Worm (Caenorhabditis elegans): ENCODE results near the gene F17E9.4.

Gene F17E9.4

ce11 chrIV:8312105-8312504, 36.1 kb upstream of the F17E9.4 start:
- TF ChIP-seq unc-39 (tag; optimal IDR thresholded peaks at IDR 0.05) (no peak), lsy-2 (tag; optimal IDR thresholded peaks at IDR 0.05) (no peak), flh-1 (GFP tag; optimal IDR thresholded peaks at IDR 0.05) (no peak), nhr-12 (tag; optimal IDR thresholded peaks at IDR 0.05) (no peak), mab-5 (tag; optimal IDR thresholded peaks at IDR 0.05) (no peak), unc-62 (GFP tag; optimal IDR thresholded peaks at IDR 0.05) (no peak), M03D4.4 (tag; optimal IDR thresholded peaks at IDR 0.05) (no peak), blmp-1 (tag; optimal IDR thresholded peaks at IDR 0.05) (no peak), sem-2 (GFP tag; optimal IDR thresholded peaks at IDR 0.05) (no peak), nhr-237 (tag; optimal IDR thresholded peaks at IDR 0.05) (no peak), ceh-43 (GFP tag; optimal IDR thresholded peaks at IDR 0.05) (no peak), lin-13 (tag; optimal IDR thresholded peaks at IDR 0.05) (no peak), nhr-76 (tag; optimal IDR thresholded peaks at IDR 0.05) (no peak), bed-3 (GFP tag; optimal IDR thresholded peaks at IDR 0.05) (no peak)

DNA sequence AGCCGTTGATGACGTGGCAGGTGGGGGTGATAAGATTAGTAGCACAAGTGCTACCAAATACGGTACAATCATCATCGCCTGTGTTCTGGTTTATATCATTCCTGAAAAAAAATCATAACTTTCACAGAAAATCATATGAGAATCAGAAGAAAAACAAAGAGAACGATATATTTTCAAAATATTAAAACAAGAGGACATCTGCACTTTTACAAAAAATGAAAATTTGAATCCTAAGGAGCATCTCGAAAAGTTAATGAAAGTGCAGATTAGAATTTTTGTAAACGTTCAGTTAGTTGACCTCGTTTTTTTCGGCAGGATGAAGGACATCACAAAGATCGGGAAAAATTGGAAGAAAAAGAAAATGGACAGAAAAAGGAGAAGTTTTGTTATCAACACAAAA, 35.3 kb upstream of the F17E9.4 start, which contains the start of gene F35H10.10:
Gene F35H10.10, minus strand, starts transcription at position 101 of the 400 bp plus-strand sequence.
- TF ChIP-seq tbx-8 (GFP tag; optimal IDR thresholded peaks at IDR 0.05), result no peak
- no peak for TF ChIP-seq mab-5 (tag; optimal IDR thresholded peaks at IDR 0.05)
- no peak for TF ChIP-seq snpc-4 (tag; optimal IDR thresholded peaks at IDR 0.05)
- no peak for TF ChIP-seq zip-8 (tag; optimal IDR thresholded peaks at IDR 0.05)
- TF ChIP-seq pha-4 (tag; optimal IDR thresholded peaks at IDR 0.05), result no peak

DNA sequence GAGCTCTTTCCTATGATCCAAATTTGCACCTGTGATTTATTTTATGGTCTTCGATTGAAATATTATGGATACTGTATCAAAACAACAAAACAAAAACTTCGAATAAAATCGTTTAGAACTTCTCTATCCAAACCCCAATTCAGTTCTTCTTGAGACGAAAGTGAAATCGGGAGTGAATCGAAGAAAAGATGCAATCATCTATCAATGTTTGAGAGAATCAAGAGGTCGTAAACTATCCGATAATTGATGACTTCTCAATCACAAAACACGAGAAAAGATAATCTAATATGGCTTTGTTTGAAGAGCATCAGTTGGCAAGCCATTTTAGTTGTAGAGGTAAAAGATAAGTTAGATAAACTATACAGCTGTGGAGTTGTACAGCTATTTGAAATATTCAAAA, 30.4 kb upstream of the F17E9.4 start:
- TF ChIP-seq tbx-8 (GFP tag; optimal IDR thresholded peaks at IDR 0.05), result no peak
- TF ChIP-seq elt-3 (tag; optimal IDR thresholded peaks at IDR 0.05), result no peak
- TF ChIP-seq ceh-39 (tag; optimal IDR thresholded peaks at IDR 0.05), result no peak
- TF ChIP-seq pha-4 (tag; optimal IDR thresholded peaks at IDR 0.05), result no peak
- no peak for TF ChIP-seq ceh-83 (GFP tag; optimal IDR thresholded peaks at IDR 0.05)
- no peak for TF ChIP-seq lin-32 (GFP tag; optimal IDR thresholded peaks at IDR 0.05)
- no peak for TF ChIP-seq zip-8 (tag; optimal IDR thresholded peaks at IDR 0.05)
- TF ChIP-seq mls-2 (tag; optimal IDR thresholded peaks at IDR 0.05), result no peak
- TF ChIP-seq blmp-1 (tag; optimal IDR thresholded peaks at IDR 0.05), result no peak
- TF ChIP-seq snpc-4 (tag; optimal IDR thresholded peaks at IDR 0.05), result no peak
- TF ChIP-seq nhr-12 (tag; optimal IDR thresholded peaks at IDR 0.05), result no peak
- TF ChIP-seq ceh-43 (GFP tag; optimal IDR thresholded peaks at IDR 0.05), result no peak
- TF ChIP-seq drap-1 (GFP tag; optimal IDR thresholded peaks at IDR 0.05), result no peak
- no peak for TF ChIP-seq ztf-11 (tag; optimal IDR thresholded peaks at IDR 0.05)
- TF ChIP-seq ces-1 (GFP tag; optimal IDR thresholded peaks at IDR 0.05), result no peak
- TF ChIP-seq ham-2 (GFP tag; optimal IDR thresholded peaks at IDR 0.05), result no peak

- TF ChIP-seq ces-1 (GFP tag; optimal IDR thresholded peaks at IDR 0.05) (no peak), M03D4.4 (tag; optimal IDR thresholded peaks at IDR 0.05) (no peak), sem-2 (GFP tag; optimal IDR thresholded peaks at IDR 0.05) (no peak), lin-32 (GFP tag; optimal IDR thresholded peaks at IDR 0.05) (no peak), tbx-8 (GFP tag; optimal IDR thresholded peaks at IDR 0.05) (no peak), pha-4 (tag; optimal IDR thresholded peaks at IDR 0.05) (no peak), nhr-28 (tag; optimal IDR thresholded peaks at IDR 0.05) (no peak), unc-39 (tag; optimal IDR thresholded peaks at IDR 0.05) (no peak), unc-120 (tag; optimal IDR thresholded peaks at IDR 0.05; ENCODE audit: poor library complexity, severe bottlenecking) (no peak), nhr-237 (tag; optimal IDR thresholded peaks at IDR 0.05) (no peak), cnd-1 (tag; optimal IDR thresholded peaks at IDR 0.05) (no peak), elt-1 (tag; optimal IDR thresholded peaks at IDR 0.05; ENCODE audit: borderline replicate concordance, insufficient read depth) (no peak), mep-1 (tag; optimal IDR thresholded peaks at IDR 0.05) (no peak), mls-2 (tag; optimal IDR thresholded peaks at IDR 0.05) (no peak), lin-13 (tag; optimal IDR thresholded peaks at IDR 0.05) (no peak), unc-62 (GFP tag; optimal IDR thresholded peaks at IDR 0.05) (no peak), ceh-39 (tag; optimal IDR thresholded peaks at IDR 0.05) (no peak), sptf-1 (tag; optimal IDR thresholded peaks at IDR 0.05) (no peak), elt-3 (tag; optimal IDR thresholded peaks at IDR 0.05) (no peak)
Observed at ce11 chrIV:8318799-8319198, 29.4 kb upstream of the F17E9.4 start.

DNA sequence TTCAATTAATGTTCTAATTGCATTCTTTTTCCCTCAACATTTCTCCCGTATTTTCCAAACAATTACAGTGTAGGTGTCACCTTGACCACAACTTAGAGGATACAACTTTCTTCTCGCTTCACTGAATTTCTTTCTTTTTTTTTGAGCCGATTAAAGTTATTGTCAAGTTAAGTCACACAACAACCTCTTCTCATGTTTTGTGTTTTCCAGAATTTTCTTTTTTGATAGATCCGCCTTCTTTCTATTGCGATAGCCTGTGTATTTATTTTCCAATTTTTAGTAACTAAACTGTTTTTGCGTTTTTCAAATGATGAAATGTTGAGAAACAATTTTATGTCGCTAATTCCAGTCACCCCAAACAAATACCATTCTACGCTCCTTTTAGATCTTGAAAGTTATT, 22.5 kb upstream of the F17E9.4 start, which contains the start of gene F35H10.3:
Gene F35H10.3, plus strand, starts transcription at position 301 of the 400 bp plus-strand sequence.
- no peak for TF ChIP-seq lin-32 (GFP tag; optimal IDR thresholded peaks at IDR 0.05)
- no peak for TF ChIP-seq M03D4.4 (tag; optimal IDR thresholded peaks at IDR 0.05)
- no peak for TF ChIP-seq lsy-2 (tag; optimal IDR thresholded peaks at IDR 0.05)
- no peak for TF ChIP-seq ceh-39 (tag; optimal IDR thresholded peaks at IDR 0.05)
- no peak for TF ChIP-seq zip-8 (tag; optimal IDR thresholded peaks at IDR 0.05)
- TF ChIP-seq tbx-8 (GFP tag; optimal IDR thresholded peaks at IDR 0.05), result no peak
- TF ChIP-seq ham-2 (GFP tag; optimal IDR thresholded peaks at IDR 0.05), result no peak
- no peak for TF ChIP-seq nhr-2 (tag; optimal IDR thresholded peaks at IDR 0.05)
- no peak for TF ChIP-seq nhr-237 (tag; optimal IDR thresholded peaks at IDR 0.05)
- no peak for TF ChIP-seq bed-3 (GFP tag; optimal IDR thresholded peaks at IDR 0.05)

Data from whole organism, mixed stage, embryonic.